Worm (Caenorhabditis elegans): Measurements from ENCODE around the gene meg-1.
A peak's percentile ranks its signal among the peaks of the same experiment; 100 is the strongest.

meg-1 gene

DNA sequence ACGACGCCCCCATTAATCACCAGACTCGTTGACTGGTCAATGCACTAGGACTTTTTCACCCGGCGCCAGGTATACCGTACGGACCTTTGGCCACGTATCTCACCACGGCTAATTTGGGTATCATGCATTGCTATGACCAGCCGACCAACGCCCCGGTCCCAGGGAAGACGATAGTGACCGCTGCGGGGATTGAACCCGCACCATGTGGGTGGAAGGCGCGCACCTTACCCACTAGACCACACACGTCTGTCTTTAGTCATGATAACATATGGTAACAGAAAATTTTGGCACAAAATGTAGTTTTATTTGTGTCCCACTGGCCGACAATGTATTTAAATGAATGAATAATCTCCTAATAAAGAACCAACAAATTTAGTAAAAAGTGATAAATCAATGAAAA lies 43.2 kb downstream of the meg-1 start (continued):
- TF ChIP-seq F55B11.4 (tag; optimal IDR thresholded peaks at IDR 0.05; ENCODE audit: borderline replicate concordance, insufficient read depth) = no peak
- TF ChIP-seq ztf-26 (tag; optimal IDR thresholded peaks at IDR 0.05) = no peak
- no peak for TF ChIP-seq egrh-3 (GFP tag; IDR thresholded peaks at IDR 0.05)
- TF ChIP-seq K12H6.12 (tag; optimal IDR thresholded peaks at IDR 0.05) = no peak
- TF ChIP-seq F23B12.7 (tag; optimal IDR thresholded peaks at IDR 0.05; ENCODE audit: insufficient read depth) = no peak
- TF ChIP-seq hmg-1.2 (GFP tag; IDR thresholded peaks at IDR 0.05) = no peak
- no peak for TF ChIP-seq fkh-3 (tag; optimal IDR thresholded peaks at IDR 0.05)
- TF ChIP-seq ekl-4 (GFP tag; IDR thresholded peaks at IDR 0.05) = no peak
- TF ChIP-seq unc-130 (GFP tag; optimal IDR thresholded peaks at IDR 0.05) = no peak
- no peak for TF ChIP-seq madf-10 (tag; optimal IDR thresholded peaks at IDR 0.05)
- TF ChIP-seq efl-1 (GFP tag; optimal IDR thresholded peaks at IDR 0.05) = no peak
- 0 out of 2 replicates have a peak, but pooled peaks have one; percentile 27 for TF ChIP-seq ztf-28 (GFP tag; IDR thresholded peaks at IDR 0.05)
- no peak for TF ChIP-seq Y56A3A.18 (GFP tag; IDR thresholded peaks at IDR 0.05)
- TF ChIP-seq aptf-2 (GFP tag; conservative IDR thresholded peaks at IDR 0.05) = 0 out of 2 replicates have a peak, but pooled peaks have one; percentile 19
- TF ChIP-seq attf-3 (GFP tag; conservative IDR thresholded peaks at IDR 0.05) = no peak
- TF ChIP-seq him-1 (tag; optimal IDR thresholded peaks at IDR 0.05) = no peak
- no peak for TF ChIP-seq T26A5.8 (tag; optimal IDR thresholded peaks at IDR 0.05)
- no peak for TF ChIP-seq ceh-91 (GFP tag; IDR thresholded peaks at IDR 0.05)
- TF ChIP-seq F52B5.7 (tag; optimal IDR thresholded peaks at IDR 0.05) = no peak
- TF ChIP-seq ceh-79 (tag; optimal IDR thresholded peaks at IDR 0.05) = no peak
- no peak for TF ChIP-seq hlh-12 (tag; optimal IDR thresholded peaks at IDR 0.05)
- TF ChIP-seq dpl-1 (GFP tag; optimal IDR thresholded peaks at IDR 0.05) = no peak
- no peak for TF ChIP-seq ceh-58 (GFP tag; IDR thresholded peaks at IDR 0.05)
- TF ChIP-seq repo-1 (tag; optimal IDR thresholded peaks at IDR 0.05) = no peak
- TF ChIP-seq B0261.1 (tag; optimal IDR thresholded peaks at IDR 0.05) = peak; percentile 2
- no peak for TF ChIP-seq sdz-38 (tag; optimal IDR thresholded peaks at IDR 0.05)
- no peak for TF ChIP-seq mel-28 (tag; optimal IDR thresholded peaks at IDR 0.05; ENCODE audit: borderline replicate concordance)
- TF ChIP-seq rec-8 (tag; optimal IDR thresholded peaks at IDR 0.05) = no peak
- no peak for TF ChIP-seq ceh-27 (GFP tag; optimal IDR thresholded peaks at IDR 0.05)
- no peak for TF ChIP-seq ztf-18 (tag; optimal IDR thresholded peaks at IDR 0.05)
- TF ChIP-seq Y95B8A.8 (GFP tag; IDR thresholded peaks at IDR 0.05) = no peak
- no peak for TF ChIP-seq ama-1 (optimal IDR thresholded peaks at IDR 0.05)
- TF ChIP-seq ama-1 (GFP tag; optimal IDR thresholded peaks at IDR 0.05) = no peak
- no peak for TF ChIP-seq bed-2 (GFP tag; IDR thresholded peaks at IDR 0.05)
- peak; percentile 12 for TF ChIP-seq sptf-2 (GFP tag; optimal IDR thresholded peaks at IDR 0.05)
- TF ChIP-seq nhr-90 (tag; optimal IDR thresholded peaks at IDR 0.05) = no peak
- no peak for TF ChIP-seq dpff-1 (tag; optimal IDR thresholded peaks at IDR 0.05)
- no peak for TF ChIP-seq Y53G8AR.9 (GFP tag; conservative IDR thresholded peaks at IDR 0.05)
- no peak for TF ChIP-seq snpc-3.4 (tag; optimal IDR thresholded peaks at IDR 0.05)
- TF ChIP-seq let-526 (GFP tag; IDR thresholded peaks at IDR 0.05) = no peak
- no peak for TF ChIP-seq ceh-40 (GFP tag; IDR thresholded peaks at IDR 0.05)
- no peak for TF ChIP-seq F57A8.1 (GFP tag; optimal IDR thresholded peaks at IDR 0.05)
- TF ChIP-seq akir-1 (GFP tag; optimal IDR thresholded peaks at IDR 0.05) = no peak
- no peak for TF ChIP-seq T07F8.4 (tag; optimal IDR thresholded peaks at IDR 0.05)
- TF ChIP-seq lin-40 (tag; optimal IDR thresholded peaks at IDR 0.05) = no peak
- no peak for TF ChIP-seq sea-2 (GFP tag; IDR thresholded peaks at IDR 0.05)

Data from whole organism, young adult.